Fruit fly (Drosophila melanogaster): ENCODE results near the gene Mayo.

Gene Mayo

DNA sequence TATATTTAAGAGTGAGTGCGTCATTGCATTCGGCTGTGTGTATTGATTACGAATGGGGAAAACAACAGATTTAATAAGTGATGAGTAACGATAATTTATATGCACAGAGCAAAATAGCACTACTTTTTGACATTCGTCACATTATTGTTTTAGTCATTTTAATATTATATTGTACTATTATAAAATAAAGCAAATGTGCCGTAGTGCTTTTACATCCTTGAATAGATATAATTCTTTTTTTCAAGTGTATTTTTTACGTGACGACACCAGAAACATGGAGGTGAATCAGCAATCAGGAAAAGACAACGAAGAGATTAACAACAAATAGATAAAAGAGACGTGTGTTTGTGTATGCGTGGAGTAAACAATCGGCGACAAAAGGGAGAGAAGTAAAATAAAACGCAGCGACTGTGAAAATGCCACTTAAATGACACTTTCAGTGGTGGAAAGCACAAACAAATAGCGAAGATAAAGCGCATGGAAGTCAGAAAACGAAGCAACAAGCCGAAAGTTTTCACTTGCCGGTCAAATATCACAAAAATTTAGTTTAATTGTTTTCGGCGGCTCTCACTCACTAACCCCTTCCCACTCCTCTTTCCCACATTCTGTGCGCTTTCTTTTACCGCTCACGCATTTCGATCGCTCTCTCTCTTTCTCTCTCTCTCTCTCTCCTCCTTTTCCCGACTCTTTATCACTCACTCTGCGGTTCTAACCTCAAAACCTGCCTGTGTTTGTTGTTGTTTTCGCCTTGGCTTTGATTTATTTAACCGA is 49.8 kb downstream of the Mayo start (continued):
- TF ChIP-seq lab (GFP tag; optimal IDR thresholded peaks at IDR 0.05) (peak; percentile 86), CG14965 (GFP tag; optimal IDR thresholded peaks at IDR 0.05; ENCODE audit: borderline replicate concordance) (no peak), CG6175 (GFP tag; IDR thresholded peaks at IDR 0.05) (peak; percentile 56; the same call in 1 of the 3 replicates)

Data from whole organism, embryonic.